Fruit fly (Drosophila melanogaster) whole organism, wandering third instar larva: ENCODE measurements around the gene CG14966.

Experiments
- Abd-B ChIP-seq: fragments of >200 bp; optimal IDR thresholded peaks from 2 replicates; lab custom pipeline; 2017; ENCODE audit warnings: missing biosample characterization, missing genetic modification characterization
- CG32264 ChIP-seq: fragments of 200-800 bp; sonication (Bioruptor generic); optimal IDR thresholded peaks from 2 replicates; lab custom pipeline; 2016; ENCODE audit warnings: missing biosample characterization, missing genetic modification characterization
- CG9705 ChIP-seq: fragments of 200-800 bp; sonication (Bioruptor generic); optimal IDR thresholded peaks from 2 replicates; lab custom pipeline; 2018; ENCODE audit warnings: missing biosample characterization, mild to moderate bottlenecking, missing genetic modification characterization
- CrebA ChIP-seq: fragments of 200-800 bp; sonication (Bioruptor generic); optimal IDR thresholded peaks from 2 replicates; lab custom pipeline; 2016; ENCODE audit warnings: missing biosample characterization, mild to moderate bottlenecking, missing genetic modification characterization, borderline replicate concordance
- Dfd ChIP-seq: fragments of >200 bp; optimal IDR thresholded peaks from 2 replicates; lab custom pipeline; 2017; ENCODE audit warnings: missing biosample characterization, missing genetic modification characterization
- Dif ChIP-seq: fragments of 200-275, 200-300 bp; sonication (Bioruptor generic); optimal IDR thresholded peaks from 2 replicates; lab custom pipeline; 2018; ENCODE audit warnings: missing biosample characterization, missing genetic modification characterization; ENCODE audit not compliant: partially characterized antibody
- GATAd ChIP-seq: sonication (Bioruptor generic); optimal IDR thresholded peaks from 2 replicates; lab custom pipeline; 2016; ENCODE audit warnings: missing biosample characterization, missing genetic modification characterization
- HLH106 ChIP-seq: fragments of 200-800 bp; optimal IDR thresholded peaks from 3 replicates; lab custom pipeline; 2019; ENCODE audit warnings: missing biosample characterization, mild to moderate bottlenecking, missing genetic modification characterization, moderate library complexity
- Hnf4 ChIP-seq: fragments of 200-800 bp; sonication (Bioruptor generic); optimal IDR thresholded peaks from 2 replicates; lab custom pipeline; 2016; ENCODE audit warnings: missing biosample characterization, mild to moderate bottlenecking, missing genetic modification characterization
- Hr78 ChIP-seq: fragments of >200 bp; optimal IDR thresholded peaks from 2 replicates; lab custom pipeline; 2017; ENCODE audit warnings: missing biosample characterization, missing genetic modification characterization
- Hr83 ChIP-seq: fragments of 200-300 bp; sonication (Bioruptor generic); optimal IDR thresholded peaks from 2 replicates; lab custom pipeline; 2016; ENCODE audit warnings: missing biosample characterization, mild to moderate bottlenecking, missing genetic modification characterization, moderate library complexity; ENCODE audit not compliant: poor library complexity, severe bottlenecking
- Jra ChIP-seq: sonication (Bioruptor generic); optimal IDR thresholded peaks from 2 replicates; lab custom pipeline; 2016; ENCODE audit warnings: missing biosample characterization, missing genetic modification characterization
- Mio ChIP-seq: sonication (Bioruptor generic); optimal IDR thresholded peaks from 2 replicates; lab custom pipeline; 2016; ENCODE audit warnings: missing biosample characterization, missing genetic modification characterization
- Myc ChIP-seq: fragments of >200 bp; optimal IDR thresholded peaks from 2 replicates; lab custom pipeline; 2017
- N ChIP-seq: fragments of >200 bp; optimal IDR thresholded peaks from 2 replicates; lab custom pipeline; 2018; ENCODE audit warnings: missing biosample characterization, missing external identifiers, missing genetic modification characterization
- OdsH ChIP-seq: fragments of 200-800 bp; sonication (Bioruptor generic); optimal IDR thresholded peaks from 2 replicates; lab custom pipeline; 2016; ENCODE audit warnings: missing biosample characterization, mild to moderate bottlenecking, missing genetic modification characterization
- Rel ChIP-seq, 2 experiments: fragments of 200-800 bp; sonication (Bioruptor generic) in 1 of 2; optimal IDR thresholded peaks; 2 replicates in 1 of 2; 3 replicates in 1 of 2; lab custom pipeline; 2016 to 2019; ENCODE audit warnings: mild to moderate bottlenecking in 2 of 2, missing biosample characterization in 2 of 2, missing genetic modification characterization in 2 of 2, moderate library complexity in 1 of 2
- Sp1 ChIP-seq: fragments of 200-800 bp; sonication (Bioruptor generic); optimal IDR thresholded peaks from 3 replicates; lab custom pipeline; 2019; ENCODE audit warnings: missing biosample characterization, mild to moderate bottlenecking, missing genetic modification characterization, moderate library complexity
- brk ChIP-seq: fragments of 200-800 bp; sonication (Bioruptor generic); optimal IDR thresholded peaks from 2 replicates; lab custom pipeline; 2016; ENCODE audit warnings: missing biosample characterization, mild to moderate bottlenecking, missing genetic modification characterization
- dl ChIP-seq, 2 experiments: fragments of 175-275, 200-275 bp in 1 of 2; fragments of 200-275 bp in 1 of 2; sonication (Bioruptor generic); optimal IDR thresholded peaks; lab custom pipeline; 2018; ENCODE audit warnings: mild to moderate bottlenecking in 2 of 2, missing biosample characterization in 2 of 2, missing genetic modification characterization in 2 of 2, moderate library complexity in 2 of 2; ENCODE audit not compliant: partially characterized antibody in 2 of 2, insufficient read depth in 1 of 2
- dsf ChIP-seq: sonication (Bioruptor generic); optimal IDR thresholded peaks from 2 replicates; lab custom pipeline; 2016; ENCODE audit warnings: missing biosample characterization, missing genetic modification characterization, borderline replicate concordance
- ey ChIP-seq: fragments of 200-800 bp; sonication (Bioruptor generic); optimal IDR thresholded peaks from 2 replicates; lab custom pipeline; 2016; ENCODE audit warnings: missing biosample characterization, missing genetic modification characterization
- foxo ChIP-seq, 2 experiments: fragments of 200-800 bp; sonication (Bioruptor generic); optimal IDR thresholded peaks; 2 replicates in 1 of 2; 3 replicates in 1 of 2; lab custom pipeline; 2016 to 2017; ENCODE audit warnings: missing biosample characterization in 2 of 2, missing genetic modification characterization in 2 of 2
- h ChIP-seq: fragments of 200-800 bp; sonication (Bioruptor generic); optimal IDR thresholded peaks from 3 replicates; lab custom pipeline; 2016; ENCODE audit warnings: missing biosample characterization, mild to moderate bottlenecking, missing genetic modification characterization
- jim ChIP-seq: fragments of 175-275, 200-325 bp; sonication (Bioruptor generic); optimal IDR thresholded peaks from 2 replicates; lab custom pipeline; 2016; ENCODE audit warnings: missing biosample characterization, mild to moderate bottlenecking, missing genetic modification characterization
- pan ChIP-seq: fragments of >200 bp; optimal IDR thresholded peaks from 2 replicates; lab custom pipeline; 2017
- psq ChIP-seq: fragments of 200-800 bp; sonication (Bioruptor generic); optimal IDR thresholded peaks from 3 replicates; lab custom pipeline; 2017; ENCODE audit warnings: missing biosample characterization, mild to moderate bottlenecking, missing genetic modification characterization, moderate library complexity
- rgr ChIP-seq: fragments of 200-800 bp; sonication (Bioruptor generic); optimal IDR thresholded peaks from 3 replicates; lab custom pipeline; 2016; ENCODE audit warnings: missing biosample characterization, mild to moderate bottlenecking, missing genetic modification characterization
- sage ChIP-seq: fragments of 200-800 bp; sonication (Bioruptor generic); optimal IDR thresholded peaks from 2 replicates; lab custom pipeline; 2016; ENCODE audit warnings: missing biosample characterization, mild to moderate bottlenecking, missing genetic modification characterization
- sv ChIP-seq: fragments of 200-800 bp; sonication (Bioruptor generic); optimal IDR thresholded peaks from 3 replicates; lab custom pipeline; 2016; ENCODE audit warnings: missing biosample characterization, missing genetic modification characterization
- tai ChIP-seq: sonication (Bioruptor generic); optimal IDR thresholded peaks from 2 replicates; lab custom pipeline; 2016; ENCODE audit warnings: missing biosample characterization, missing genetic modification characterization
- usp ChIP-seq: fragments of >200 bp; optimal IDR thresholded peaks from 2 replicates; lab custom pipeline; 2017; ENCODE audit warnings: missing biosample characterization, missing genetic modification characterization

Gene CG14966

dm6 chr3L:3159309-3160194 lies 37.9 kb downstream of the CG14966 start, which contains the start of the genes ND-30 and CG15812:
ND-30 (minus strand) TSS chr3L:3159578.
CG15812 (plus strand) TSS chr3L:3159991.
- TF ChIP-seq Mio (GFP tag; lab: Kevin White, UChicago) (no peak), foxo (GFP tag; optimal IDR thresholded peaks at IDR 0.05; lab: Kevin White, UChicago) (peak in 1 of 2 experiments; percentile 21), Dfd (GFP tag; lab: Kevin White, UChicago) (no peak), CrebA (GFP tag; lab: Kevin White, UChicago) (no peak), sv (GFP tag; lab: Kevin White, UChicago) (no peak), psq (GFP tag; lab: Kevin White, UChicago) (peak; percentile 22), CG32264 (GFP tag; lab: Kevin White, UChicago) (no peak), Hr83 (GFP tag; lab: Kevin White, UChicago) (peak; percentile 5)

- TF ChIP-seq Mio (GFP tag; lab: Kevin White, UChicago), result no peak
- TF ChIP-seq jim, result no peak
- no peak for TF ChIP-seq Hnf4
- TF ChIP-seq CrebA (GFP tag; lab: Kevin White, UChicago), result no peak
- TF ChIP-seq sage (GFP tag; lab: Kevin White, UChicago), result no peak
- TF ChIP-seq dsf (GFP tag; lab: Kevin White, UChicago), result no peak
- TF ChIP-seq Hr78 (GFP tag; lab: Kevin White, UChicago), result no peak
- no peak for TF ChIP-seq usp (GFP tag; lab: Kevin White, UChicago)
Observed at dm6 chr3L:3157651-3158050, 39.8 kb downstream of the CG14966 start.

dm6 chr3L:3150376-3150775 lies 47.1 kb downstream of the CG14966 start:
- TF ChIP-seq Dfd (GFP tag; lab: Kevin White, UChicago) (peak; percentile 92), Hnf4 (no peak), pan (no peak), Abd-B (GFP tag; lab: Kevin White, UChicago) (no peak), jim (no peak), CrebA (GFP tag; lab: Kevin White, UChicago) (no peak), psq (GFP tag; lab: Kevin White, UChicago) (no peak)

- peak; percentile 47 for TF ChIP-seq Sp1
- TF ChIP-seq Rel (GFP tag; optimal IDR thresholded peaks at IDR 0.05; lab: Kevin White, UChicago), result no peak
- peak; percentile 14 for TF ChIP-seq Rel (tag; optimal IDR thresholded peaks at IDR 0.05; lab: Kevin White, UChicago)
- TF ChIP-seq GATAd (GFP tag; lab: Kevin White, UChicago), result no peak
- no peak for TF ChIP-seq Myc
- TF ChIP-seq h, result peak; percentile 9
- no peak for TF ChIP-seq HLH106 (tag; lab: Kevin White, UChicago)
- TF ChIP-seq psq (GFP tag; lab: Kevin White, UChicago), result peak; percentile 62
- TF ChIP-seq, all 38 proteins: peak for 4
Observed at dm6 chr3L:3149060-3149872, 48.2 kb downstream of the CG14966 start.

dm6 chr3L:3148125-3149059 lies 49.0 kb downstream of the CG14966 start, which contains the start of the genes Usp5 and BtbVII:
Usp5 (minus strand) TSS chr3L:3148358.
BtbVII (plus strand) TSS chr3L:3148646.
- no peak for TF ChIP-seq N
- no peak for TF ChIP-seq brk (GFP tag; lab: Kevin White, UChicago)
- no peak for TF ChIP-seq Abd-B (GFP tag; lab: Kevin White, UChicago)
- peak; percentile 59 for TF ChIP-seq HLH106 (tag; lab: Kevin White, UChicago)
- peak; percentile 16 for TF ChIP-seq dsf (GFP tag; lab: Kevin White, UChicago)
- TF ChIP-seq Dif, result no peak
- TF ChIP-seq CG32264 (GFP tag; lab: Kevin White, UChicago), result peak; percentile 6
- TF ChIP-seq tai, result no peak
- TF ChIP-seq OdsH (GFP tag; lab: Kevin White, UChicago), result peak; percentile 69
- peak; percentile 68 for TF ChIP-seq rgr (GFP tag; lab: Kevin White, UChicago)
- TF ChIP-seq ey, result peak; percentile 65
- peak; percentile 44 for TF ChIP-seq Sp1
- TF ChIP-seq CG9705 (GFP tag; lab: Kevin White, UChicago), result peak; percentile 12
- peak; percentile 30 for TF ChIP-seq Hr83 (GFP tag; lab: Kevin White, UChicago)
- no peak for TF ChIP-seq sage (GFP tag; lab: Kevin White, UChicago)
- peak; percentile 26 for TF ChIP-seq psq (GFP tag; lab: Kevin White, UChicago)
- no peak for TF ChIP-seq usp (GFP tag; lab: Kevin White, UChicago)
- TF ChIP-seq jim, result no peak
- peak; percentile 72 for TF ChIP-seq h
- peak; percentile 22 for TF ChIP-seq sv (GFP tag; lab: Kevin White, UChicago)
- peak in 1 of 2 experiments; percentile 76 for TF ChIP-seq foxo (GFP tag; optimal IDR thresholded peaks at IDR 0.05; lab: Kevin White, UChicago)
- no peak for TF ChIP-seq Mio (GFP tag; lab: Kevin White, UChicago)
- TF ChIP-seq dl (GFP tag; optimal IDR thresholded peaks at IDR 0.05; lab: Kevin White, UChicago; ENCODE audit: insufficient read depth in 1 of 2, partially characterized antibody in 2 of 2), result no peak
- peak; percentile 65 for TF ChIP-seq Jra
